Fruit fly (Drosophila melanogaster): ENCODE data around the gene CG13847.

Gene CG13847

DNA sequence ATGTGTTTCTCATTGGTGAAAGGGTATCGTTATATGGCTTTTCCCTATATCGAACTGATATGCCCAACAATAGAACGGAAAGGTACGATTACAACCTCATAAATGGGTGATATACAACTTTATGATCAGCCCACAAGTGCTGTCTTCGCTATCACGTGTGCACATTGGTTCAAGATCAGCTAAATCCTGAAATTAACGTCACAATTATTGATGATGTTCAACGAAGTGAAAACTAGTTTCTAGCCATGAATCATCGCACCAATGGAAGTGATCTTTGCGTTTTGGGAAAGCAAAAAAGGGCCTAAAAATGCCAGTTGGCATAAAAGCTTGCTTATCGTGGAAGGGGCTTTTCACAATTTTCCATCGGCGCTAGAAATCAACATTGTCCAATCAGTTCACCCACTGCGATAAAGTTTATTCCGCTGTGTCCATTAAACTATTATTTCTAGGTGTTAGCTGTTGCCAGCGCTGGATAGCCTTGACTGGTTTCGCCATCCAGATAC, 28.7 kb upstream of the CG13847 start, which contains the start of gene CG7054 (continued):
- TF ChIP-seq CG43689 (GFP tag; IDR thresholded peaks at IDR 0.05) (no peak), CG33213 (GFP tag; optimal IDR thresholded peaks at IDR 0.05) (no peak), CG16863 (GFP tag; optimal IDR thresholded peaks at IDR 0.05) (no peak), kay (GFP tag; optimal IDR thresholded peaks at IDR 0.05) (peak; percentile 90), CG31441 (GFP tag; IDR thresholded peaks at IDR 0.05) (0 out of 2 replicates have a peak, but pooled peaks have one; percentile 12), CG4282 (GFP tag; optimal IDR thresholded peaks at IDR 0.05) (no peak), CG10565 (GFP tag; optimal IDR thresholded peaks at IDR 0.05) (no peak), btn (GFP tag; optimal IDR thresholded peaks at IDR 0.05) (no peak), Sry-β (GFP tag; optimal IDR thresholded peaks at IDR 0.05) (no peak), CG7556 (GFP tag; optimal IDR thresholded peaks at IDR 0.05) (peak; percentile 29), jigr1 (GFP tag; IDR thresholded peaks at IDR 0.05) (no peak), Poxn (GFP tag; IDR thresholded peaks at IDR 0.05) (no peak), Jarid2 (GFP tag; optimal IDR thresholded peaks at IDR 0.05) (no peak), psq (GFP tag; optimal IDR thresholded peaks at IDR 0.05) (no peak), otp (GFP tag; IDR thresholded peaks at IDR 0.05) (no peak), CG12744 (GFP tag; optimal IDR thresholded peaks at IDR 0.05) (no peak), Hr39 (optimal IDR thresholded peaks at IDR 0.05) (no peak), CG17802 (tag; optimal IDR thresholded peaks at IDR 0.05) (no peak), CG12104 (GFP tag; optimal IDR thresholded peaks at IDR 0.05) (no peak), CG34224 (GFP tag; IDR thresholded peaks at IDR 0.05; ENCODE audit: partially characterized antibody) (no peak), Neu2 (GFP tag; optimal IDR thresholded peaks at IDR 0.05; ENCODE audit: borderline replicate concordance) (no peak), CG3163 (GFP tag; optimal IDR thresholded peaks at IDR 0.05) (no peak), Sry-δ (GFP tag; optimal IDR thresholded peaks at IDR 0.05) (no peak), fd96Cb (tag; optimal IDR thresholded peaks at IDR 0.05) (no peak), p53 (GFP tag; optimal IDR thresholded peaks at IDR 0.05) (no peak), CG18619 (GFP tag; optimal IDR thresholded peaks at IDR 0.05) (no peak), Sox100B (GFP tag; optimal IDR thresholded peaks at IDR 0.05) (no peak), Antp (GFP tag; optimal IDR thresholded peaks at IDR 0.05) (no peak), Asciz (GFP tag; optimal IDR thresholded peaks at IDR 0.05) (no peak), jumu (GFP tag; optimal IDR thresholded peaks at IDR 0.05) (no peak), Camta (GFP tag; optimal IDR thresholded peaks at IDR 0.05) (no peak), Drgx (GFP tag; IDR thresholded peaks at IDR 0.05) (no peak), Chrac-16 (GFP tag; optimal IDR thresholded peaks at IDR 0.05) (no peak), Dek (tag; optimal IDR thresholded peaks at IDR 0.05) (no peak), CoRest (tag; optimal IDR thresholded peaks at IDR 0.05) (peak; percentile 35), CG7786 (GFP tag; optimal IDR thresholded peaks at IDR 0.05) (no peak), pnt (GFP tag; optimal IDR thresholded peaks at IDR 0.05) (no peak), tna (GFP tag; IDR thresholded peaks at IDR 0.05; ENCODE audit: partially characterized antibody) (no peak), sc (optimal IDR thresholded peaks at IDR 0.05) (no peak), sc (GFP tag; optimal IDR thresholded peaks at IDR 0.05) (no peak), onecut (GFP tag; IDR thresholded peaks at IDR 0.05) (no peak), lbe (GFP tag; optimal IDR thresholded peaks at IDR 0.05) (no peak), CG12391 (tag; optimal IDR thresholded peaks at IDR 0.05) (no peak), zfh2 (GFP tag; optimal IDR thresholded peaks at IDR 0.05) (no peak), dmrt11E (tag; optimal IDR thresholded peaks at IDR 0.05) (no peak), al (GFP tag; IDR thresholded peaks at IDR 0.05) (no peak), rib (GFP tag; IDR thresholded peaks at IDR 0.05) (no peak), CG13424 (tag; optimal IDR thresholded peaks at IDR 0.05) (peak; percentile 27), CG6654 (GFP tag; optimal IDR thresholded peaks at IDR 0.05) (no peak), Deaf1 (tag; optimal IDR thresholded peaks at IDR 0.05) (no peak), CG11695 (GFP tag; IDR thresholded peaks at IDR 0.05) (0 out of 3 replicates have a peak, but pooled peaks have one; percentile 24), Dref (GFP tag; IDR thresholded peaks at IDR 0.05) (no peak)

All from whole organism, embryonic.